Worm (Caenorhabditis elegans) whole organism, L4/young adult: ENCODE results near the gene C05D9.9.

Source experiments
- W03F9.2 ChIP-seq: fragments of 150-350 bp; optimal IDR thresholded peaks from 2 replicates; lab custom pipeline; 2014; ENCODE audit warnings: missing biosample characterization, missing genetic modification characterization
- dao-5 ChIP-seq: sonication (generic microtip); optimal IDR thresholded peaks from 2 replicates; lab custom pipeline; 2016; ENCODE audit warnings: missing genotype, missing genetic modification characterization, moderate library complexity, missing compliant biosample characterization
- him-1 ChIP-seq: sonication (generic microtip); optimal IDR thresholded peaks from 2 replicates; lab custom pipeline; 2016; ENCODE audit warnings: missing genotype, missing genetic modification reagents, missing genetic modification characterization, missing compliant biosample characterization

DNA sequence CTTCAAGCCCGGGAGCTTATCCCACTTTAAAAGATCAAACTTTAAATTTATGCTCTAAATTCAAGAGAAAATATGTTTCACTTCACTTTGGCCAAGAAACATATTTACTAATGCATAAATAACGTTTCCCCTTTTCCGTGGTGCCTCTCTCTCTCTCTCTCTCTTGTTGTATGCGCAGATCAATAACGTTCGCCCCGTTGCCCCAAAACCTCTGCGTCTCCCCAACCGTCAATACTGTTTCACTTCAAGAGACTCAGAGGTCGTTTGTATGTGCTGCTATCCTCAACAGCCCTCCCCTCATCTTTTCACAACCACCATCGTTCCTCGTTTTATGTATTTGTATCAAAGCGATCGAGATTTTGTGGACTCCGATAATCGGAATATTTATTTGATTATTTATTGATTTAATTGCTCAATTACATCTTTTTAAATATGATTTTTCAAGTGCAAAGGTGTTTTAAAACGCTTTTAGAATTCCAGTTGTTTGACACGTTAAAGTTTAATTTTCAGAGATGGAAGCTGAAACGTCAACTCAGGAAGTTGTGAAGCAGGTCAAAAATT, 20.3 kb downstream of the C05D9.9 start, which contains the start of gene ife-4:
- TF ChIP-seq him-1 (tag; lab: Kevin White, UChicago) (peak; percentile 15), W03F9.2 (tag; lab: Kevin White, UChicago) (no peak), dao-5 (tag; lab: Kevin White, UChicago) (no peak)
